Worm (Caenorhabditis elegans) whole organism, late embryonic: Measurements from ENCODE around the gene F41E7.6.

Source experiments
- F13H6.1 ChIP-seq: sonication (generic microtip); optimal IDR thresholded peaks from 2 replicates; lab custom pipeline; 2016; ENCODE audit warnings: missing genetic modification characterization, missing compliant biosample characterization
- lim-6 ChIP-seq: sonication (generic microtip); optimal IDR thresholded peaks from 2 replicates; lab custom pipeline; 2016; ENCODE audit warnings: missing genetic modification characterization, missing compliant biosample characterization
- nfya-1 ChIP-seq: sonication (generic microtip); optimal IDR thresholded peaks from 2 replicates; lab custom pipeline; 2017; ENCODE audit warnings: missing genetic modification characterization, mild to moderate bottlenecking, missing compliant biosample characterization, antibody characterized with exemption, moderate library complexity

- TF ChIP-seq F13H6.1 (tag; lab: Kevin White, UChicago) (no peak), lim-6 (tag; lab: Kevin White, UChicago) (no peak), nfya-1 (tag; lab: Kevin White, UChicago) (no peak)
Measured at ce11 chrX:10315905-10316304, 5.6 kb upstream of the F41E7.6 start, which contains the start of gene F41E7.9.
